Fruit fly (Drosophila melanogaster): ENCODE measurements around the gene CG32264.
A peak's percentile ranks its signal among the peaks of the same experiment; 100 is the strongest.

Gene CG32264

DNA sequence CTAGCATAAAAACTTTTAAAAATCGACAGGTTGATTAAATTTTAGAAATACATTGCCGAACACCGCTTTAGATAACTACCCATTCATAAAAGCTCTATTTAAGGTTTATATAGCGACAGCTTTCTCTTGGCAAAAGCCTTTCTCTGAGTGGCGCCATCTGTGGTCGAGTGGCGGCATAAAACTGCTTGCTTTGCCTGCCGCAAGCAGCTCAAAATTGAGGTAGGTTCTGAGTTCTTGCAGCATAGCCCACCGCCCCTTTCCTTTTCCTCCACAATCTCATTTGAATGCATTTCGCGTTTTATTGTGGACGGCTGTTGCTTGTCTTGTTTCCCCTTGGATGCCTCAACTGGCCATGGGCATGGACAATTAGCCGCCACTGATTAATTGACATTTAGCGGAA is 38.4 kb downstream of the CG32264 start (continued):
- TF ChIP-seq otp (GFP tag; IDR thresholded peaks at IDR 0.05): peak; percentile 61; the same call in 2 of the 3 replicates
- no peak for TF ChIP-seq Sry-δ (GFP tag; optimal IDR thresholded peaks at IDR 0.05)
- peak; percentile 61 for TF ChIP-seq CG3163 (GFP tag; optimal IDR thresholded peaks at IDR 0.05)
- peak; percentile 17 for TF ChIP-seq gsb-n (tag; optimal IDR thresholded peaks at IDR 0.05)
- no peak for TF ChIP-seq cas (GFP tag; IDR thresholded peaks at IDR 0.05)
- no peak for TF ChIP-seq nerfin-1 (tag; optimal IDR thresholded peaks at IDR 0.05)
- peak; percentile 12 for TF ChIP-seq ind (GFP tag; optimal IDR thresholded peaks at IDR 0.05)
- no peak for TF ChIP-seq CG7271 (tag; optimal IDR thresholded peaks at IDR 0.05)
- no peak for TF ChIP-seq Dad (GFP tag; optimal IDR thresholded peaks at IDR 0.05)
- TF ChIP-seq ap (GFP tag; IDR thresholded peaks at IDR 0.05): no peak; the same call in 1 of the 2 replicates
- TF ChIP-seq CG17385 (GFP tag; optimal IDR thresholded peaks at IDR 0.05): peak; percentile 60
- peak; percentile 72 for TF ChIP-seq Atf3 (GFP tag; optimal IDR thresholded peaks at IDR 0.05)
- TF ChIP-seq sd (tag; optimal IDR thresholded peaks at IDR 0.05): no peak
- no peak for TF ChIP-seq CG10147 (GFP tag; optimal IDR thresholded peaks at IDR 0.05)
- peak; percentile 1 for TF ChIP-seq Six4 (GFP tag; optimal IDR thresholded peaks at IDR 0.05)
- TF ChIP-seq CG10431 (GFP tag; optimal IDR thresholded peaks at IDR 0.05): peak; percentile 78
- peak; percentile 54 for TF ChIP-seq Atf6 (GFP tag; IDR thresholded peaks at IDR 0.05)
- no peak for TF ChIP-seq Adf1 (GFP tag; IDR thresholded peaks at IDR 0.05)
- no peak for TF ChIP-seq CG9797 (GFP tag; optimal IDR thresholded peaks at IDR 0.05)
- TF ChIP-seq al (GFP tag; IDR thresholded peaks at IDR 0.05): peak; percentile 33; the same call in 1 of the 2 replicates
- no peak for TF ChIP-seq ac (GFP tag; optimal IDR thresholded peaks at IDR 0.05)
- peak in 1 of 2 experiments; percentile 9 for TF ChIP-seq insv (GFP tag; optimal IDR thresholded peaks at IDR 0.05)
- TF ChIP-seq Camta (GFP tag; optimal IDR thresholded peaks at IDR 0.05): peak; percentile 46
- TF ChIP-seq BtbVII (GFP tag; optimal IDR thresholded peaks at IDR 0.05): no peak
- TF ChIP-seq CG30431 (GFP tag; optimal IDR thresholded peaks at IDR 0.05): peak; percentile 70
- no peak for TF ChIP-seq Max (GFP tag; optimal IDR thresholded peaks at IDR 0.05)
- no peak for TF ChIP-seq CG6683 (GFP tag; optimal IDR thresholded peaks at IDR 0.05)
- TF ChIP-seq pzg (GFP tag; optimal IDR thresholded peaks at IDR 0.05): no peak
- TF ChIP-seq hb (GFP tag; IDR thresholded peaks at IDR 0.05; ENCODE audit: partially characterized antibody): no peak
- TF ChIP-seq sc (optimal IDR thresholded peaks at IDR 0.05): no peak
- TF ChIP-seq sc (GFP tag; optimal IDR thresholded peaks at IDR 0.05): peak; percentile 65
- no peak for TF ChIP-seq CG11093 (GFP tag; IDR thresholded peaks at IDR 0.05)
- peak; percentile 35 for TF ChIP-seq CG4282 (GFP tag; optimal IDR thresholded peaks at IDR 0.05)
- peak; percentile 57 for TF ChIP-seq B-H2 (GFP tag; optimal IDR thresholded peaks at IDR 0.05)
- peak; percentile 50 for TF ChIP-seq gem (tag; optimal IDR thresholded peaks at IDR 0.05)
- peak in 1 of 2 experiments; percentile 14 for TF ChIP-seq Eip74EF (GFP tag; optimal IDR thresholded peaks at IDR 0.05)
- TF ChIP-seq CG12155 (GFP tag; optimal IDR thresholded peaks at IDR 0.05): peak; percentile 5
- peak; percentile 14 for TF ChIP-seq Ssrp (tag; optimal IDR thresholded peaks at IDR 0.05)
- TF ChIP-seq crol (GFP tag; IDR thresholded peaks at IDR 0.05): peak; percentile 68
- peak; percentile 37 for TF ChIP-seq pho (GFP tag; optimal IDR thresholded peaks at IDR 0.05)
- no peak for TF ChIP-seq kay (GFP tag; optimal IDR thresholded peaks at IDR 0.05)
- peak; percentile 83 for TF ChIP-seq Xbp1 (GFP tag; optimal IDR thresholded peaks at IDR 0.05)
- peak; percentile 89 for TF ChIP-seq ken (GFP tag; IDR thresholded peaks at IDR 0.05)
- peak; percentile 61 for TF ChIP-seq HLH3B (GFP tag; IDR thresholded peaks at IDR 0.05)
- TF ChIP-seq Hand (GFP tag; optimal IDR thresholded peaks at IDR 0.05): peak; percentile 32
- peak; percentile 55 for TF ChIP-seq unpg (GFP tag; optimal IDR thresholded peaks at IDR 0.05)
- TF ChIP-seq br (optimal IDR thresholded peaks at IDR 0.05): no peak
- peak; percentile 56 for TF ChIP-seq Oaz (GFP tag; IDR thresholded peaks at IDR 0.05)
- TF ChIP-seq tin (GFP tag; optimal IDR thresholded peaks at IDR 0.05): peak; percentile 15
- no peak for TF ChIP-seq pan (optimal IDR thresholded peaks at IDR 0.05)
- TF ChIP-seq pan (GFP tag; optimal IDR thresholded peaks at IDR 0.05 in 1 of 2, IDR thresholded peaks at IDR 0.05 in 1 of 2): peak in 1 of 2 experiments; percentile 68
- TF ChIP-seq Ets97D (GFP tag; optimal IDR thresholded peaks at IDR 0.05): no peak
